Worm (Caenorhabditis elegans) whole organism, late embryonic: ENCODE measurements around the gene ins-5.
A peak's percentile ranks its signal among the peaks of the same experiment; 100 is the strongest.

Experiments used
- T23F11.4 ChIP-seq: fragments of 200-800 bp; sonication (Bioruptor generic); optimal IDR thresholded peaks from 2 replicates; lab custom pipeline; 2018; ENCODE audit warnings: mild to moderate bottlenecking, missing genetic modification characterization, missing compliant biosample characterization
- ahr-1 ChIP-seq: sonication (generic microtip); optimal IDR thresholded peaks from 2 replicates; lab custom pipeline; 2016; ENCODE audit warnings: missing genetic modification characterization, missing compliant biosample characterization
- ceh-14 ChIP-seq: sonication (generic microtip); optimal IDR thresholded peaks from 2 replicates; lab custom pipeline; 2016; ENCODE audit warnings: missing genotype, missing genetic modification characterization, missing compliant biosample characterization
- ceh-18 ChIP-seq: sonication (generic microtip); optimal IDR thresholded peaks from 2 replicates; lab custom pipeline; 2016; ENCODE audit warnings: missing genetic modification characterization, missing compliant biosample characterization
- ceh-22 ChIP-seq: sonication (generic microtip); optimal IDR thresholded peaks from 2 replicates; lab custom pipeline; 2017; ENCODE audit warnings: missing biosample characterization, missing genetic modification characterization
- ceh-31 ChIP-seq: sonication (generic microtip); optimal IDR thresholded peaks from 2 replicates; lab custom pipeline; 2016; ENCODE audit warnings: missing genetic modification characterization, missing compliant biosample characterization
- ceh-45 ChIP-seq: fragments of 200-800 bp; sonication (Bioruptor generic); IDR thresholded peaks from 2 replicates; pipeline ENCODE4 v1.3.6; 2022; ENCODE audit warnings: missing genetic modification reagents, missing genetic modification characterization, missing compliant biosample characterization
- che-1 ChIP-seq: sonication (generic microtip); optimal IDR thresholded peaks from 2 replicates; lab custom pipeline; 2016; ENCODE audit warnings: mild to moderate bottlenecking, missing genetic modification characterization, missing compliant biosample characterization
- dmd-4 ChIP-seq: sonication (generic microtip); optimal IDR thresholded peaks from 2 replicates; lab custom pipeline; 2016; ENCODE audit warnings: borderline replicate concordance, missing genetic modification characterization, missing compliant biosample characterization
- dve-1 ChIP-seq: sonication (generic microtip); optimal IDR thresholded peaks from 2 replicates; lab custom pipeline; 2017; ENCODE audit warnings: antibody characterized with exemption, mild to moderate bottlenecking, missing genetic modification characterization, missing compliant biosample characterization
- eyg-1 ChIP-seq: sonication (generic microtip); optimal IDR thresholded peaks from 2 replicates; lab custom pipeline; 2016; ENCODE audit warnings: missing genotype, missing genetic modification characterization, missing compliant biosample characterization
- fax-1 ChIP-seq: sonication (generic microtip); optimal IDR thresholded peaks from 2 replicates; lab custom pipeline; 2016; ENCODE audit warnings: missing genotype, missing genetic modification characterization, missing compliant biosample characterization
- fkh-10 ChIP-seq: fragments of 150-350 bp; optimal IDR thresholded peaks from 2 replicates; lab custom pipeline; 2014; ENCODE audit warnings: missing biosample characterization, missing genetic modification reagents, missing genetic modification characterization
- fkh-6 ChIP-seq: sonication (generic microtip); optimal IDR thresholded peaks from 2 replicates; lab custom pipeline; 2016; ENCODE audit warnings: missing genetic modification characterization, missing compliant biosample characterization
- hlh-30 ChIP-seq: sonication (generic microtip); optimal IDR thresholded peaks from 2 replicates; lab custom pipeline; 2017; ENCODE audit warnings: antibody characterized with exemption, missing genetic modification characterization, missing compliant biosample characterization; ENCODE audit not compliant: insufficient read depth
- hlh-8 ChIP-seq: sonication (generic microtip); optimal IDR thresholded peaks from 2 replicates; lab custom pipeline; 2016; ENCODE audit warnings: missing genotype, missing genetic modification characterization, missing compliant biosample characterization
- nfya-1 ChIP-seq: sonication (generic microtip); optimal IDR thresholded peaks from 2 replicates; lab custom pipeline; 2017; ENCODE audit warnings: missing genetic modification characterization, mild to moderate bottlenecking, missing compliant biosample characterization, antibody characterized with exemption, moderate library complexity
- nhr-232 ChIP-seq: sonication (generic microtip); optimal IDR thresholded peaks from 2 replicates; lab custom pipeline; 2016; ENCODE audit warnings: missing genetic modification characterization, missing compliant biosample characterization
- npax-4 ChIP-seq: sonication (generic microtip); optimal IDR thresholded peaks from 2 replicates; lab custom pipeline; 2016; ENCODE audit warnings: missing genetic modification characterization, missing compliant biosample characterization
- odd-2 ChIP-seq: sonication (generic microtip); optimal IDR thresholded peaks from 2 replicates; lab custom pipeline; 2017; ENCODE audit warnings: antibody characterized with exemption, mild to moderate bottlenecking, missing genetic modification characterization, missing compliant biosample characterization
- pax-1 ChIP-seq: fragments of 150-350 bp; optimal IDR thresholded peaks from 2 replicates; lab custom pipeline; 2014; ENCODE audit warnings: missing biosample characterization, missing genetic modification characterization
- pha-2 ChIP-seq: sonication (generic microtip); optimal IDR thresholded peaks from 2 replicates; lab custom pipeline; 2017; ENCODE audit warnings: mild to moderate bottlenecking, missing genetic modification characterization, missing compliant biosample characterization
- pha-4 ChIP-seq: fragments of 150-350 bp; optimal IDR thresholded peaks from 2 replicates; lab custom pipeline; 2018; ENCODE audit warnings: missing biosample characterization, missing genetic modification reagents, missing genetic modification characterization
- pros-1 ChIP-seq: fragments of 150-350 bp; optimal IDR thresholded peaks from 2 replicates; lab custom pipeline; 2014; ENCODE audit warnings: missing biosample characterization, missing genetic modification reagents, missing genetic modification characterization
- rnt-1 ChIP-seq: sonication (generic microtip); optimal IDR thresholded peaks from 2 replicates; lab custom pipeline; 2016; ENCODE audit warnings: missing genetic modification characterization, missing compliant biosample characterization
- sox-2 ChIP-seq: fragments of 200-800 bp; sonication (Bioruptor generic); IDR thresholded peaks from 2 replicates; pipeline ENCODE4 v1.3.6; 2022; ENCODE audit warnings: missing genetic modification reagents, missing genetic modification characterization, missing compliant biosample characterization
- sox-4 ChIP-seq: sonication (generic microtip); optimal IDR thresholded peaks from 2 replicates; lab custom pipeline; 2017; ENCODE audit warnings: mild to moderate bottlenecking, missing genetic modification characterization, inconsistent platforms, missing compliant biosample characterization
- syd-9 ChIP-seq: sonication (generic microtip); optimal IDR thresholded peaks from 2 replicates; lab custom pipeline; 2016; ENCODE audit warnings: mild to moderate bottlenecking, missing genetic modification characterization, moderate library complexity, missing compliant biosample characterization
- tbx-2 ChIP-seq: sonication (generic microtip); optimal IDR thresholded peaks from 2 replicates; lab custom pipeline; 2016; ENCODE audit warnings: missing genetic modification characterization, missing compliant biosample characterization
- ttx-3 ChIP-seq: sonication (generic microtip); optimal IDR thresholded peaks from 2 replicates; lab custom pipeline; 2016; ENCODE audit warnings: missing genetic modification reagents, missing genetic modification characterization, missing compliant biosample characterization
- unc-42 ChIP-seq: sonication (generic microtip); optimal IDR thresholded peaks from 2 replicates; lab custom pipeline; 2016; ENCODE audit warnings: missing genotype, missing genetic modification characterization, missing compliant biosample characterization
- unc-55 ChIP-seq: sonication (generic microtip); optimal IDR thresholded peaks from 2 replicates; lab custom pipeline; 2017; ENCODE audit warnings: missing biosample characterization, missing genetic modification reagents, missing genetic modification characterization
- unc-86 ChIP-seq: sonication (generic microtip); optimal IDR thresholded peaks from 2 replicates; lab custom pipeline; 2016; ENCODE audit warnings: missing genetic modification characterization, missing compliant biosample characterization

Gene ins-5

DNA sequence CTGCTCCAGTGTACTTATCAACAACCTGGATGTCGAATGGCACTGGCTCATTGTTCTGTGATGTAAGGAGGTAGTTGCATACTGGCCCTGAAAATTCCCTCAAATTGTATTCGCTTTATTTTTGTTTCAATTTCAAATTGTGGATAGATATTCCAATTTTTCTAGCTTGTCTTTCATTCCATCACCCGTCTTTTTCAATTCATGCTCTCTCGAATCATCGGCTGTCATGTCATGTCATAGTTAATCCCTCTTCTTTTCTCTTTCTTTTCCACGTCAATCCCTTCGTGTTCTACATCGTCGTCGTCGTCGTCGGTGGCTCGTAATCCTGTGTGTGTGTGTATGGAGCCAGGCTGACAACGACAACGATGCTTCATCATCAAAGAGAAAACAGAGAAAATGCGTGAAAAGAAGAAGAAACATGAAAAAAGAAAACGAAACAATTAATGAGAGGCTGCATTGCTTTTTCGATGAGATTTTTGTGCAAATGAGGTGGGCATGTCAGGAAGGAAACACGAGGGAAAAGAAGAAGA lies 41.7 kb upstream of the ins-5 start:
- TF ChIP-seq syd-9 (tag; lab: Kevin White, UChicago) (no peak), unc-42 (tag; lab: Kevin White, UChicago) (peak; percentile 27), unc-55 (GFP tag; lab: Kevin White, UChicago) (peak; percentile 37), ceh-14 (tag; lab: Kevin White, UChicago) (peak; percentile 12), ceh-45 (GFP tag; lab: Robert Waterston, UW) (no peak), eyg-1 (tag; lab: Kevin White, UChicago) (no peak), ttx-3 (tag; lab: Kevin White, UChicago) (no peak)

DNA sequence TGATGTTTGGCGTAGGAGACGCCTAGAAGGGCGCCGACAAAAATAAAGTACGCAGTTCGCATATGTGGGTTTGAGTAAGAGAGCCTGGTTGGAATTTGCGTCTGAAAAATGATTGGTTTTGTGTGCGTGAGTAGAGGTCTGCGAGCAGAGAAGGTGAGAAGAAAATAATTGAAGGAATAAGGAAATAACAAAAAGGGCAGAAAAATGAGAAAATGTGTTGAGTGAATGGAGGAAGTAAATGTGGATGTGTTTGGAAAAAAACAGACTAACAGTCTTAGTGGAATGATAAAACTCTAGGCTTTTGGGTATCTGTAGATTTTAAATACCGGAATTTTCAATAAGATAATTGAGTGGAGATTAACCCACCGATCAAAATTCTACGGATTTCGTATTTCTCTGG lies 40.8 kb upstream of the ins-5 start, which contains the start of gene casy-1:
TSS of gene casy-1 (minus strand) at position 101 of the 400 bp plus-strand sequence.
- TF ChIP-seq odd-2 (tag; lab: Kevin White, UChicago) (no peak), fkh-10 (GFP tag; lab: Kevin White, UChicago) (no peak), ceh-45 (GFP tag; lab: Robert Waterston, UW) (no peak), eyg-1 (tag; lab: Kevin White, UChicago) (no peak), ceh-31 (no peak), T23F11.4 (no peak), sox-4 (tag; lab: Kevin White, UChicago) (no peak), pax-1 (no peak), sox-2 (GFP tag; lab: Robert Waterston, UW) (no peak), syd-9 (tag; lab: Kevin White, UChicago) (no peak), nfya-1 (tag; lab: Kevin White, UChicago) (no peak), pha-4 (tag; lab: Kevin White, UChicago) (no peak), nhr-232 (tag; lab: Kevin White, UChicago) (no peak), rnt-1 (tag; lab: Kevin White, UChicago) (no peak), ahr-1 (tag; lab: Kevin White, UChicago) (no peak), ceh-18 (tag; lab: Kevin White, UChicago) (no peak), tbx-2 (tag; lab: Kevin White, UChicago) (no peak), fax-1 (tag; lab: Kevin White, UChicago) (no peak)

DNA sequence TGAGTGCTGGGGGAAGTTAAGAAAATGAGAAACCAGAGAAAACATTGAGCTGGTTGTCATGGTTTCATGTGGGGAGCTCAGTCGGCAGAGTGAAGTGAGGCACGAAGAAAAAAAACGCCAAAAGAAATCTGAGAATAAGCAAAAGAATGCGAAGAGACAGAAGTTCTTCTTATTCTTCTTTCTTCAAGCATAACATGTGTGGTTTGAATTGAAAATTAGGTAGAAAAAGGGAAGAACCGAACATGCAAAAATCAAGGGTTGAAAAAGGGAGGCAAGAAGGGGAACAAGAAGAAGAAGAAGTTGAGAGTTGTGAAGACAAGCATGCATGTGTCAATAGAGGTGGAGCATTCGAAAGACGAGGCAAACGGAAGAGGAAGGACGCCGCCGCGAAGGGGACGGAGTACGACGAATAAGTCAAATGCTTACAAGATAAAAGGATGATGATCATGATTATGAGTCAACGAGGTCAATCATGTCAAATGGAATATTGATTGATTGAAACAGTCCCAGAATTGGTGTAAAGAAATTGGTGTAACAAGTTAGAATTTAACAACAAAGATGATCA lies 39.5 kb upstream of the ins-5 start:
- TF ChIP-seq ahr-1 (tag; lab: Kevin White, UChicago) (no peak), fkh-6 (tag; lab: Kevin White, UChicago) (no peak), che-1 (tag; lab: Kevin White, UChicago) (no peak), npax-4 (tag; lab: Kevin White, UChicago) (no peak), pha-2 (tag; lab: Kevin White, UChicago) (no peak), hlh-8 (no peak), sox-2 (GFP tag; lab: Robert Waterston, UW) (no peak), syd-9 (tag; lab: Kevin White, UChicago) (no peak), ceh-22 (no peak), hlh-30 (tag; lab: Kevin White, UChicago) (no peak), dve-1 (tag; lab: Kevin White, UChicago) (no peak), unc-86 (no peak)

DNA sequence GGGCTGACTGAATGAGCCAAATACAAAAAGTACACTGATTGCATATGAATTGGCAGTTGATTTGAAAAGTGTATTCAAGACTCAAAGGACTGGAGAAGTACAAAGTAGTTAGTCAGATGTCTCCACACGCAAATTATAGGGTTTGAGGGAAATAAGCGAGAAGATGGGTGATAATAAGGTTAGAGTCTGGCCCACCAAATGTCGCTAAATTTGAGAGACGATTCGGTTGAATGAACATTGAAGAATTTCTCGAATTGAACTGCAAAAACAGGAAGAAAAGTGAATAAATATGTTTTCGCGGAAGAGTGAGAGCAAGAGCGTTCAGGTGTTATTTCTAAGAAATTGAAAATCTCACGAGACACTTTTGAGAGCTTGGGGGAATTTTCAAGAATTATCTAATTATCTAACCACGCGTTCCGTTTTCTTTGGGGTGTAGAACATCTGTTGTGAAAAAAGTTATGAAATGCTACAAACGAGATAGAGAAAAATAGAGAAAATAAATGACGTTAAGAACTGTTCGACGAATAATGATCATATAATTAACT lies 37.7 kb upstream of the ins-5 start:
- TF ChIP-seq pros-1 (tag; lab: Kevin White, UChicago), result no peak
- no peak for TF ChIP-seq npax-4 (tag; lab: Kevin White, UChicago)
- no peak for TF ChIP-seq dmd-4 (tag; lab: Kevin White, UChicago)
- no peak for TF ChIP-seq nhr-232 (tag; lab: Kevin White, UChicago)
- peak; percentile 83 for TF ChIP-seq unc-42 (tag; lab: Kevin White, UChicago)
